Fruit fly (Drosophila melanogaster) whole organism, embryonic: Measurements from ENCODE around the gene CG6654.

Experiments used
- Atf-2 ChIP-seq: fragments of 200-800 bp; sonication (Bioruptor generic); optimal IDR thresholded peaks from 2 replicates; lab custom pipeline; 2016; ENCODE audit warnings: missing biosample characterization, missing genetic modification characterization
- CG1024 ChIP-seq: fragments of 200-800 bp; sonication (Bioruptor generic); IDR thresholded peaks from 2 replicates; pipeline ENCODE4 v1.3.6; 2022; ENCODE audit warnings: missing biosample characterization, missing genetic modification characterization
- CG10543 ChIP-seq: fragments of 200-800 bp; sonication (Bioruptor generic); optimal IDR thresholded peaks from 3 replicates; lab custom pipeline; 2017; ENCODE audit warnings: missing biosample characterization, mild to moderate bottlenecking, missing genetic modification characterization, moderate library complexity
- CG12299 ChIP-seq: fragments of 200-800 bp; sonication (Bioruptor generic); optimal IDR thresholded peaks from 2 replicates; lab custom pipeline; 2018; ENCODE audit warnings: missing biosample characterization, mild to moderate bottlenecking, missing genetic modification characterization
- CG15479 ChIP-seq: fragments of 200-800 bp; sonication (Bioruptor generic); optimal IDR thresholded peaks from 3 replicates; lab custom pipeline; 2019; ENCODE audit warnings: missing biosample characterization, mild to moderate bottlenecking, missing genetic modification characterization, moderate library complexity
- CG1647 ChIP-seq: fragments of 200-800 bp; sonication (Bioruptor generic); optimal IDR thresholded peaks from 3 replicates; lab custom pipeline; 2016; ENCODE audit warnings: missing biosample characterization, missing genetic modification characterization
- CG17802 ChIP-seq: fragments of 200-800 bp; sonication (Bioruptor generic); optimal IDR thresholded peaks from 2 replicates; lab custom pipeline; 2018; ENCODE audit warnings: missing biosample characterization, mild to moderate bottlenecking, missing genetic modification characterization, moderate library complexity
- CG2678 ChIP-seq: fragments of 200-800 bp; sonication (Bioruptor generic); optimal IDR thresholded peaks from 3 replicates; lab custom pipeline; 2019; ENCODE audit warnings: missing biosample characterization, mild to moderate bottlenecking, missing genetic modification characterization, moderate library complexity
- CG31388 ChIP-seq: fragments of 200-800 bp; sonication (Bioruptor generic); optimal IDR thresholded peaks from 2 replicates; lab custom pipeline; 2016; ENCODE audit warnings: missing biosample characterization, missing genetic modification characterization
- CG32767 ChIP-seq: fragments of 200-800 bp; sonication (Bioruptor generic); IDR thresholded peaks from 2 replicates; pipeline ENCODE4 v1.3.6; 2022; ENCODE audit warnings: missing biosample characterization, missing genetic modification characterization
- CG34422 ChIP-seq: fragments of 200-800 bp; sonication (Bioruptor generic); IDR thresholded peaks from 3 replicates; pipeline ENCODE4 v1.3.6; 2022; ENCODE audit warnings: missing biosample characterization, missing genetic modification characterization
- CG3847 ChIP-seq: fragments of 200-800 bp; sonication (Bioruptor generic); IDR thresholded peaks from 2 replicates; pipeline ENCODE4 v1.3.6; 2022; ENCODE audit warnings: missing biosample characterization, missing genetic modification characterization
- CG42726 ChIP-seq: fragments of 200-800 bp; sonication (Bioruptor generic); IDR thresholded peaks from 2 replicates; pipeline ENCODE4 v1.3.6; 2022; ENCODE audit warnings: missing biosample characterization, missing genetic modification characterization; ENCODE audit not compliant: partially characterized antibody
- CG4282 ChIP-seq: fragments of 200-800 bp; sonication (Bioruptor generic); optimal IDR thresholded peaks from 2 replicates; lab custom pipeline; 2016; ENCODE audit warnings: missing biosample characterization, missing genetic modification characterization
- CG4404 ChIP-seq: fragments of 200-800 bp; sonication (Bioruptor generic); IDR thresholded peaks from 2 replicates; pipeline ENCODE4 v1.3.6; 2022; ENCODE audit warnings: missing biosample characterization, missing genetic modification characterization
- CG5245 ChIP-seq: fragments of 200-800 bp; sonication (Bioruptor generic); optimal IDR thresholded peaks from 3 replicates; lab custom pipeline; 2016; ENCODE audit warnings: missing biosample characterization, missing genetic modification characterization
- CG6689 ChIP-seq: fragments of 200-800 bp; sonication (Bioruptor generic); IDR thresholded peaks from 2 replicates; pipeline ENCODE4 v1.3.6; 2022; ENCODE audit warnings: missing biosample characterization, missing genetic modification characterization
- CG7271 ChIP-seq: fragments of 200-800 bp; sonication (Bioruptor generic); optimal IDR thresholded peaks from 2 replicates; lab custom pipeline; 2018; ENCODE audit warnings: missing biosample characterization, mild to moderate bottlenecking, missing genetic modification characterization, moderate library complexity
- Dbx ChIP-seq: fragments of 200-800 bp; sonication (Bioruptor generic); IDR thresholded peaks from 3 replicates; pipeline ENCODE4 v1.3.6; 2022; ENCODE audit warnings: missing biosample characterization, missing genetic modification characterization
- Drgx ChIP-seq: fragments of 200-800 bp; sonication (Bioruptor generic); IDR thresholded peaks from 2 replicates; pipeline ENCODE4 v1.3.6; 2022; ENCODE audit warnings: missing biosample characterization, missing genetic modification characterization
- E2f1 ChIP-seq: fragments of 200-800 bp; sonication (Bioruptor generic); IDR thresholded peaks from 2 replicates; pipeline ENCODE4 v1.3.6; 2022; ENCODE audit warnings: missing biosample characterization, missing genetic modification characterization
- E2f2 ChIP-seq: fragments of 200-800 bp; sonication (Bioruptor generic); IDR thresholded peaks from 2 replicates; pipeline ENCODE4 v1.3.6; 2022; ENCODE audit warnings: missing biosample characterization, missing genetic modification characterization
- Fer2 ChIP-seq: fragments of 200-800 bp; sonication (Bioruptor generic); optimal IDR thresholded peaks from 2 replicates; lab custom pipeline; 2018; ENCODE audit warnings: missing biosample characterization, mild to moderate bottlenecking, missing genetic modification characterization, moderate library complexity
- Mes4 ChIP-seq: fragments of 200-800 bp; sonication (Bioruptor generic); optimal IDR thresholded peaks from 2 replicates; lab custom pipeline; 2016; ENCODE audit warnings: missing biosample characterization, missing genetic modification characterization
- Mrtf ChIP-seq: fragments of 200-800 bp; sonication (Bioruptor generic); IDR thresholded peaks from 3 replicates; pipeline ENCODE4 v1.3.6; 2022; ENCODE audit warnings: missing biosample characterization, missing genetic modification characterization
- NC2α ChIP-seq: fragments of 200-800 bp; sonication (Bioruptor generic); optimal IDR thresholded peaks from 2 replicates; lab custom pipeline; 2016; ENCODE audit warnings: missing biosample characterization, missing genetic modification characterization
- Rfx ChIP-seq: fragments of 200-800 bp; sonication (Bioruptor generic); IDR thresholded peaks from 2 replicates; pipeline ENCODE4 v1.3.6; 2022; ENCODE audit warnings: missing biosample characterization, missing genetic modification characterization
- Xbp1 ChIP-seq: fragments of 200-800 bp; sonication (Bioruptor generic); optimal IDR thresholded peaks from 3 replicates; lab custom pipeline; 2016; ENCODE audit warnings: missing biosample characterization, mild to moderate bottlenecking, missing genetic modification characterization
- al ChIP-seq: fragments of 200-800 bp; sonication (Bioruptor generic); IDR thresholded peaks from 2 replicates; pipeline ENCODE4 v1.3.6; 2022; ENCODE audit warnings: missing biosample characterization, missing genetic modification characterization
- ara ChIP-seq: fragments of 200-800 bp; sonication (Bioruptor generic); IDR thresholded peaks from 2 replicates; pipeline ENCODE4 v1.3.6; 2022; ENCODE audit warnings: missing biosample characterization, missing genetic modification characterization
- ato ChIP-seq: fragments of 200-800 bp; sonication (Bioruptor generic); IDR thresholded peaks from 2 replicates; pipeline ENCODE4 v1.3.6; 2022; ENCODE audit warnings: missing biosample characterization, missing genetic modification characterization; ENCODE audit not compliant: partially characterized antibody
- bab2 ChIP-seq: fragments of 200-800 bp; sonication (Bioruptor generic); optimal IDR thresholded peaks from 2 replicates; lab custom pipeline; 2016; ENCODE audit warnings: missing biosample characterization, missing genetic modification characterization
- br ChIP-seq: fragments of >200 bp; optimal IDR thresholded peaks from 2 replicates; lab custom pipeline; 2017
- cato ChIP-seq: fragments of 200-800 bp; sonication (Bioruptor generic); optimal IDR thresholded peaks from 2 replicates; lab custom pipeline; 2016; ENCODE audit warnings: missing biosample characterization, missing genetic modification characterization, borderline replicate concordance
- caup ChIP-seq: fragments of 200-800 bp; sonication (Bioruptor generic); optimal IDR thresholded peaks from 3 replicates; lab custom pipeline; 2017; ENCODE audit warnings: missing biosample characterization, mild to moderate bottlenecking, missing genetic modification characterization, moderate library complexity; ENCODE audit not compliant: severe bottlenecking
- chm ChIP-seq: fragments of 200-800 bp; sonication (Bioruptor generic); IDR thresholded peaks from 2 replicates; pipeline ENCODE4 v1.3.6; 2022; ENCODE audit warnings: missing biosample characterization, missing genetic modification characterization
- chn ChIP-seq: fragments of 200-800 bp; sonication (Bioruptor generic); optimal IDR thresholded peaks from 2 replicates; lab custom pipeline; 2016; ENCODE audit warnings: missing biosample characterization, missing genetic modification characterization
- dimm ChIP-seq: fragments of 200-800 bp; sonication (Bioruptor generic); IDR thresholded peaks from 2 replicates; pipeline ENCODE4 v1.3.6; 2022; ENCODE audit warnings: missing biosample characterization, missing genetic modification characterization
- dmrt11E ChIP-seq: fragments of 200-800 bp; sonication (Bioruptor generic); optimal IDR thresholded peaks from 3 replicates; lab custom pipeline; 2018; ENCODE audit warnings: missing biosample characterization, mild to moderate bottlenecking, missing genetic modification characterization, moderate library complexity
- dpn ChIP-seq, 2 experiments: fragments of 200-800 bp; sonication (Bioruptor generic); optimal IDR thresholded peaks; 3 replicates each; lab custom pipeline; 2016; ENCODE audit warnings: missing biosample characterization in 2 of 2, missing genetic modification characterization in 2 of 2
- fd64A ChIP-seq: fragments of 200-800 bp; sonication (Bioruptor generic); optimal IDR thresholded peaks from 3 replicates; lab custom pipeline; 2018; ENCODE audit warnings: missing biosample characterization, mild to moderate bottlenecking, missing genetic modification characterization
- grn ChIP-seq: fragments of 200-800 bp; sonication (Bioruptor generic); optimal IDR thresholded peaks from 3 replicates; lab custom pipeline; 2017; ENCODE audit warnings: missing biosample characterization, missing genetic modification characterization
- gsb ChIP-seq: fragments of 200-800 bp; sonication (Bioruptor generic); IDR thresholded peaks from 2 replicates; pipeline ENCODE4 v1.3.6; 2022; ENCODE audit warnings: missing biosample characterization, missing genetic modification characterization
- h ChIP-seq: fragments of >200 bp; optimal IDR thresholded peaks from 2 replicates; lab custom pipeline; 2017
- jigr1 ChIP-seq: fragments of 200-800 bp; sonication (Bioruptor generic); IDR thresholded peaks from 3 replicates; pipeline ENCODE4 v1.3.6; 2022; ENCODE audit warnings: missing biosample characterization, missing genetic modification characterization
- jumu ChIP-seq: fragments of 200-800 bp; sonication (Bioruptor generic); optimal IDR thresholded peaks from 3 replicates; lab custom pipeline; 2016; ENCODE audit warnings: missing biosample characterization, missing genetic modification characterization
- kay ChIP-seq: fragments of 200-800 bp; sonication (Bioruptor generic); optimal IDR thresholded peaks from 2 replicates; lab custom pipeline; 2016; ENCODE audit warnings: missing biosample characterization, missing genetic modification characterization
- lola ChIP-seq, 3 experiments: fragments of >200 bp in 2 of 3; fragments of 200-800 bp in 1 of 3; sonication (Bioruptor generic) in 1 of 3; optimal IDR thresholded peaks; 2 replicates each; lab custom pipeline; 2017 to 2019; ENCODE audit warnings: missing biosample characterization in 3 of 3, missing genetic modification characterization in 3 of 3, mild to moderate bottlenecking in 1 of 3, moderate library complexity in 1 of 3
- ranshi ChIP-seq: fragments of 200-800 bp; sonication (Bioruptor generic); IDR thresholded peaks from 2 replicates; pipeline ENCODE4 v1.3.6; 2022; ENCODE audit warnings: missing biosample characterization, missing genetic modification characterization
- sens ChIP-seq: fragments of 200-800 bp; sonication (Bioruptor generic); peaks from one replicate; lab custom pipeline; 2016; ENCODE audit warnings: missing biosample characterization, missing genetic modification characterization
- stc ChIP-seq: fragments of 200-800 bp; sonication (Bioruptor generic); IDR thresholded peaks from 2 replicates; pipeline ENCODE4 v1.3.6; 2022; ENCODE audit warnings: missing biosample characterization, missing genetic modification characterization
- trem ChIP-seq: fragments of 200-800 bp; optimal IDR thresholded peaks from 3 replicates; lab custom pipeline; 2019; ENCODE audit warnings: missing biosample characterization, mild to moderate bottlenecking, missing genetic modification characterization, moderate library complexity
- tup ChIP-seq: fragments of 200-800 bp; sonication (Bioruptor generic); optimal IDR thresholded peaks from 2 replicates; lab custom pipeline; 2016; ENCODE audit warnings: missing biosample characterization, mild to moderate bottlenecking, missing genetic modification characterization, moderate library complexity

Gene CG6654

DNA sequence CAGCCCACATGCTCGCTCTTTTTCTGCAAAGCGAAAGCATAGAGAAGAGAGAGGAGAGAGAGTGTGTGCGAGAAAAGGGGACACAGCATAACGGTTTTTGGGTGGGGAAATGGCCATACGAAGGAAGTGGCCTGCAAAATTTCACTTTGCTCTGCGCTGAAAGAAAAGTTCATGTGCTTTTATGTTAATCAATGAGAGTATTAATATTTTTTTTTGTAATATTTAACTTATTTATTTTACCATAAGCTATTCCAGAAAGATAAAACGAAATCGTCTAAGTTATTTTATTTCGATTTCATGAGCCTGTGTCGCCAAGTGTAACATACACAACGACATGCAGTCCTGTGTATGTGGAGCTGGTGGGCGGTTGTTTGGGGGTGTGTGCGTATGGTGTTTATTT lies 37.0 kb upstream of the CG6654 start (continued):
- TF ChIP-seq CG10543, result no peak
- no peak for TF ChIP-seq dmrt11E (tag; lab: Kevin White, UChicago)
- TF ChIP-seq h (lab: Kevin White, UChicago), result no peak
- TF ChIP-seq tup (GFP tag; lab: Kevin White, UChicago), result no peak
- no peak for TF ChIP-seq CG17802 (tag; lab: Kevin White, UChicago)
- no peak for TF ChIP-seq CG15479 (GFP tag; lab: Kevin White, UChicago)
- TF ChIP-seq caup (GFP tag; lab: Kevin White, UChicago), result no peak
- TF ChIP-seq dimm (GFP tag; lab: Robert Waterston, UW), result peak; percentile 42; the same call in 1 of the 2 replicates
- no peak for TF ChIP-seq CG31388 (GFP tag; lab: Kevin White, UChicago)
- TF ChIP-seq br (lab: Kevin White, UChicago), result no peak
- no peak for TF ChIP-seq NC2α (GFP tag; lab: Kevin White, UChicago)
- no peak for TF ChIP-seq CG42726 (GFP tag; lab: Robert Waterston, UW)
- TF ChIP-seq grn (GFP tag; lab: Kevin White, UChicago), result no peak
- peak; percentile 71 for TF ChIP-seq Drgx (GFP tag; lab: Robert Waterston, UW)
- peak; percentile 57 for TF ChIP-seq al (GFP tag; lab: Robert Waterston, UW)
- peak; percentile 52; the same call in 1 of the 2 replicates for TF ChIP-seq CG32767
- no peak for TF ChIP-seq bab2
- peak; percentile 72 for TF ChIP-seq ranshi
- peak; percentile 26; the same call in 1 of the 3 replicates for TF ChIP-seq jigr1 (GFP tag; lab: Robert Waterston, UW)
- TF ChIP-seq Atf-2 (GFP tag; lab: Kevin White, UChicago), result no peak
- TF ChIP-seq Mes4, result no peak
- peak; percentile 76 for TF ChIP-seq E2f1 (GFP tag; lab: Robert Waterston, UW)
- TF ChIP-seq CG12299 (tag; lab: Kevin White, UChicago), result peak; percentile 71
- peak; percentile 84 for TF ChIP-seq Rfx (GFP tag; lab: Robert Waterston, UW)
- peak; percentile 78 for TF ChIP-seq Dbx (GFP tag; lab: Robert Waterston, UW)
- peak; percentile 52 for TF ChIP-seq CG4404 (GFP tag; lab: Robert Waterston, UW)
- TF ChIP-seq sens (GFP tag; lab: Kevin White, UChicago), result peak; percentile 76
- TF ChIP-seq ara (GFP tag; lab: Robert Waterston, UW), result peak; percentile 52
- TF ChIP-seq CG3847 (GFP tag; lab: Robert Waterston, UW), result peak; percentile 51
- no peak for TF ChIP-seq CG2678 (tag; lab: Kevin White, UChicago)
- TF ChIP-seq CG6689, result peak; percentile 64
- peak; percentile 71 for TF ChIP-seq stc (GFP tag; lab: Robert Waterston, UW)
- TF ChIP-seq trem (tag; lab: Kevin White, UChicago), result no peak
- TF ChIP-seq jumu (GFP tag; lab: Kevin White, UChicago), result no peak
- TF ChIP-seq Xbp1 (GFP tag; lab: Kevin White, UChicago), result no peak
- TF ChIP-seq lola (GFP tag; optimal IDR thresholded peaks at IDR 0.05; lab: Kevin White, UChicago), result peak in 1 of 3 experiments; percentile 3
- TF ChIP-seq gsb (GFP tag; lab: Robert Waterston, UW), result peak; percentile 57; the same call in 1 of the 2 replicates
- TF ChIP-seq chm (GFP tag; lab: Robert Waterston, UW), result 0 out of 2 replicates have a peak, but pooled peaks have one; percentile 53
- TF ChIP-seq Mrtf (GFP tag; lab: Robert Waterston, UW), result peak; percentile 46; the same call in 1 of the 3 replicates
- peak; percentile 72; the same call in 2 of the 3 replicates for TF ChIP-seq CG34422 (GFP tag; lab: Robert Waterston, UW)
- peak; percentile 32 for TF ChIP-seq kay (GFP tag; lab: Kevin White, UChicago)
- TF ChIP-seq chn (GFP tag; lab: Kevin White, UChicago), result no peak
- peak; percentile 51 for TF ChIP-seq E2f2 (GFP tag; lab: Robert Waterston, UW)
- no peak for TF ChIP-seq fd64A (GFP tag; lab: Kevin White, UChicago)
- TF ChIP-seq dpn (GFP tag; optimal IDR thresholded peaks at IDR 0.05; lab: Kevin White, UChicago), result peak in 1 of 2 experiments; percentile 49
- no peak for TF ChIP-seq CG1024 (GFP tag; lab: Robert Waterston, UW)
- TF ChIP-seq CG1647 (GFP tag; lab: Kevin White, UChicago), result no peak
- no peak for TF ChIP-seq CG7271 (tag; lab: Kevin White, UChicago)
- TF ChIP-seq CG5245 (GFP tag; lab: Kevin White, UChicago), result no peak
- peak; percentile 29 for TF ChIP-seq Fer2 (tag; lab: Kevin White, UChicago)
- TF ChIP-seq CG4282 (GFP tag; lab: Kevin White, UChicago), result no peak
- no peak for TF ChIP-seq ato
- TF ChIP-seq cato, result no peak
